Fruit fly (Drosophila melanogaster) whole organism, embryonic: ENCODE data around the gene CG1979.

Source experiments
- Asciz ChIP-seq: fragments of 200-800 bp; sonication (Bioruptor generic); optimal IDR thresholded peaks from 2 replicates; lab custom pipeline; 2017; ENCODE audit warnings: missing biosample characterization, mild to moderate bottlenecking, missing genetic modification characterization, missing genetic modification reagents
- Atf6 ChIP-seq: fragments of 200-800 bp; sonication (Bioruptor generic); IDR thresholded peaks from 2 replicates; pipeline ENCODE4 v1.3.6; 2022; ENCODE audit warnings: missing biosample characterization, missing genetic modification characterization
- Bteb2 ChIP-seq: fragments of 200-800 bp; sonication (Bioruptor generic); optimal IDR thresholded peaks from 2 replicates; lab custom pipeline; 2016; ENCODE audit warnings: missing biosample characterization, missing genetic modification characterization
- CG10654 ChIP-seq: fragments of 200-800 bp; sonication (Bioruptor generic); optimal IDR thresholded peaks from 2 replicates; lab custom pipeline; 2016; ENCODE audit warnings: missing biosample characterization, missing genetic modification characterization
- CG11398 ChIP-seq: fragments of 200-800 bp; sonication (Bioruptor generic); optimal IDR thresholded peaks from 2 replicates; lab custom pipeline; 2016; ENCODE audit warnings: missing biosample characterization, missing genetic modification characterization
- CG1233 ChIP-seq: fragments of 200-800 bp; sonication (Bioruptor generic); optimal IDR thresholded peaks from 4 replicates; lab custom pipeline; 2018; ENCODE audit warnings: missing biosample characterization, mild to moderate bottlenecking, missing genetic modification characterization
- CG13894 ChIP-seq: fragments of 200-800 bp; sonication (Bioruptor generic); optimal IDR thresholded peaks from 3 replicates; lab custom pipeline; 2018; ENCODE audit warnings: missing biosample characterization, mild to moderate bottlenecking, missing genetic modification characterization, moderate library complexity
- CG14014 ChIP-seq: fragments of 200-800 bp; sonication (Bioruptor generic); IDR thresholded peaks from 2 replicates; pipeline ENCODE4 v1.3.6; 2022; ENCODE audit warnings: missing biosample characterization, missing genetic modification characterization
- CG15073 ChIP-seq: fragments of 200-800 bp; sonication (Bioruptor generic); optimal IDR thresholded peaks from 2 replicates; lab custom pipeline; 2016; ENCODE audit warnings: missing biosample characterization, missing genetic modification characterization
- CG1529 ChIP-seq: fragments of 200-800 bp; sonication (Bioruptor generic); optimal IDR thresholded peaks from 3 replicates; lab custom pipeline; 2018; ENCODE audit warnings: missing biosample characterization, missing genetic modification characterization
- CG1603 ChIP-seq: fragments of 200-800 bp; sonication (Bioruptor generic); optimal IDR thresholded peaks from 2 replicates; lab custom pipeline; 2019; ENCODE audit warnings: missing biosample characterization, mild to moderate bottlenecking, missing genetic modification characterization, moderate library complexity
- CG16863 ChIP-seq: fragments of 200-800 bp; sonication (Bioruptor generic); optimal IDR thresholded peaks from 3 replicates; lab custom pipeline; 2016; ENCODE audit warnings: missing biosample characterization, missing genetic modification characterization
- CG1832 ChIP-seq: fragments of 200-800 bp; sonication (Bioruptor generic); optimal IDR thresholded peaks from 2 replicates; lab custom pipeline; 2017; ENCODE audit warnings: missing biosample characterization, mild to moderate bottlenecking, missing genetic modification characterization, inconsistent platforms
- CG2712 ChIP-seq: fragments of 200-800 bp; optimal IDR thresholded peaks from 3 replicates; lab custom pipeline; 2019; ENCODE audit warnings: missing biosample characterization, mild to moderate bottlenecking, missing genetic modification characterization, moderate library complexity
- CG31388 ChIP-seq: fragments of 200-800 bp; sonication (Bioruptor generic); optimal IDR thresholded peaks from 2 replicates; lab custom pipeline; 2016; ENCODE audit warnings: missing biosample characterization, missing genetic modification characterization
- CG32532 ChIP-seq: fragments of 200-800 bp; sonication (Bioruptor generic); IDR thresholded peaks from 2 replicates; pipeline ENCODE4 v1.3.6; 2022; ENCODE audit warnings: missing biosample characterization, missing genetic modification characterization
- CG3838 ChIP-seq: fragments of 200-800 bp; sonication (Bioruptor generic); optimal IDR thresholded peaks from 3 replicates; lab custom pipeline; 2016; ENCODE audit warnings: missing biosample characterization, missing genetic modification characterization
- CG4424 ChIP-seq: fragments of 200-800 bp; sonication (Bioruptor generic); optimal IDR thresholded peaks from 3 replicates; lab custom pipeline; 2016; ENCODE audit warnings: missing biosample characterization, missing genetic modification characterization
- CG4707 ChIP-seq: fragments of 200-800 bp; sonication (Bioruptor generic); optimal IDR thresholded peaks from 2 replicates; lab custom pipeline; 2018; ENCODE audit warnings: missing biosample characterization, mild to moderate bottlenecking, missing genetic modification characterization, moderate library complexity
- CG6765 ChIP-seq: fragments of 200-800 bp; sonication (Bioruptor generic); optimal IDR thresholded peaks from 3 replicates; lab custom pipeline; 2017; ENCODE audit warnings: missing biosample characterization, mild to moderate bottlenecking, missing genetic modification characterization
- CG6854 ChIP-seq: fragments of 200-800 bp; sonication (Bioruptor generic); optimal IDR thresholded peaks from 3 replicates; lab custom pipeline; 2017; ENCODE audit warnings: missing biosample characterization, mild to moderate bottlenecking, missing genetic modification characterization
- CG7556 ChIP-seq: fragments of 200-800 bp; sonication (Bioruptor generic); optimal IDR thresholded peaks from 2 replicates; lab custom pipeline; 2017; ENCODE audit warnings: missing biosample characterization, mild to moderate bottlenecking, missing genetic modification characterization
- CG8388 ChIP-seq: fragments of 200-800 bp; sonication (Bioruptor generic); optimal IDR thresholded peaks from 2 replicates; lab custom pipeline; 2019; ENCODE audit warnings: missing biosample characterization, mild to moderate bottlenecking, missing genetic modification characterization, moderate library complexity
- CoRest ChIP-seq: fragments of 200-800 bp; sonication (Bioruptor generic); optimal IDR thresholded peaks from 3 replicates; lab custom pipeline; 2018; ENCODE audit warnings: missing biosample characterization, mild to moderate bottlenecking, missing genetic modification characterization, moderate library complexity
- E2f1 ChIP-seq: fragments of 200-800 bp; sonication (Bioruptor generic); IDR thresholded peaks from 2 replicates; pipeline ENCODE4 v1.3.6; 2022; ENCODE audit warnings: missing biosample characterization, missing genetic modification characterization
- HmgD ChIP-seq: fragments of 200-800 bp; sonication (Bioruptor generic); optimal IDR thresholded peaks from 3 replicates; lab custom pipeline; 2016; ENCODE audit warnings: missing biosample characterization, missing genetic modification characterization
- Lim3 ChIP-seq: fragments of 200-800 bp; sonication (Bioruptor generic); IDR thresholded peaks from 2 replicates; pipeline ENCODE4 v1.3.6; 2022; ENCODE audit warnings: missing biosample characterization, missing genetic modification characterization
- Myb ChIP-seq: fragments of 200-800 bp; sonication (Bioruptor generic); optimal IDR thresholded peaks from 2 replicates; lab custom pipeline; 2016; ENCODE audit warnings: missing biosample characterization, missing genetic modification characterization
- Pdp1 ChIP-seq, 2 experiments: fragments of 200-800 bp; sonication (Bioruptor generic); optimal IDR thresholded peaks; 3 replicates each; lab custom pipeline; 2016; ENCODE audit warnings: missing biosample characterization in 2 of 2, missing genetic modification characterization in 2 of 2, mild to moderate bottlenecking in 1 of 2, moderate library complexity in 1 of 2
- Ssrp ChIP-seq: fragments of 200-800 bp; sonication (Bioruptor generic); optimal IDR thresholded peaks from 2 replicates; lab custom pipeline; 2018; ENCODE audit warnings: missing biosample characterization, mild to moderate bottlenecking, missing genetic modification characterization, moderate library complexity
- Usf ChIP-seq: fragments of 200-800 bp; sonication (Bioruptor generic); optimal IDR thresholded peaks from 2 replicates; lab custom pipeline; 2017; ENCODE audit warnings: missing genotype, missing biosample characterization, missing genetic modification characterization
- abd-A ChIP-seq: fragments of 200-800 bp; sonication (Bioruptor generic); optimal IDR thresholded peaks from 3 replicates; lab custom pipeline; 2019; ENCODE audit warnings: missing biosample characterization, mild to moderate bottlenecking, missing genetic modification characterization, moderate library complexity
- ara ChIP-seq: fragments of 200-800 bp; sonication (Bioruptor generic); IDR thresholded peaks from 2 replicates; pipeline ENCODE4 v1.3.6; 2022; ENCODE audit warnings: missing biosample characterization, missing genetic modification characterization
- cg ChIP-seq: fragments of 200-800 bp; sonication (Bioruptor generic); optimal IDR thresholded peaks from 3 replicates; lab custom pipeline; 2019; ENCODE audit warnings: missing biosample characterization, mild to moderate bottlenecking, missing genetic modification characterization, moderate library complexity
- corto ChIP-seq: fragments of 200-800 bp; sonication (Bioruptor generic); optimal IDR thresholded peaks from 2 replicates; lab custom pipeline; 2016; ENCODE audit warnings: missing biosample characterization, mild to moderate bottlenecking, missing genetic modification characterization, moderate library complexity
- cwo ChIP-seq: fragments of 200-800 bp; sonication (Bioruptor generic); optimal IDR thresholded peaks from 3 replicates; lab custom pipeline; 2017; ENCODE audit warnings: missing biosample characterization, missing genetic modification characterization, mild to moderate bottlenecking, moderate library complexity, missing genetic modification reagents
- dmrt99B ChIP-seq: fragments of 200-800 bp; sonication (Bioruptor generic); optimal IDR thresholded peaks from 2 replicates; lab custom pipeline; 2018; ENCODE audit warnings: missing biosample characterization, mild to moderate bottlenecking, missing genetic modification characterization, moderate library complexity
- ewg ChIP-seq: fragments of 200-800 bp; sonication (Bioruptor generic); optimal IDR thresholded peaks from 3 replicates; lab custom pipeline; 2017; ENCODE audit warnings: mild to moderate bottlenecking, missing biosample characterization, missing genetic modification reagents, missing genetic modification characterization
- gce ChIP-seq: fragments of 200-800 bp; sonication (Bioruptor generic); IDR thresholded peaks from 3 replicates; pipeline ENCODE4 v1.3.6; 2022; ENCODE audit warnings: missing biosample characterization, missing genetic modification characterization
- kni ChIP-seq: fragments of 200-800 bp; sonication (Bioruptor generic); optimal IDR thresholded peaks from 3 replicates; lab custom pipeline; 2017; ENCODE audit warnings: mild to moderate bottlenecking, missing biosample characterization, missing genetic modification reagents, missing genetic modification characterization
- ranshi ChIP-seq: fragments of 200-800 bp; sonication (Bioruptor generic); IDR thresholded peaks from 2 replicates; pipeline ENCODE4 v1.3.6; 2022; ENCODE audit warnings: missing biosample characterization, missing genetic modification characterization
- sc ChIP-seq, 3 experiments: fragments of >200 bp in 2 of 3; fragments of 200-800 bp in 1 of 3; sonication (Bioruptor generic) in 1 of 3; optimal IDR thresholded peaks; 2 replicates in 2 of 3; 3 replicates in 1 of 3; lab custom pipeline; 2017; ENCODE audit warnings: mild to moderate bottlenecking in 1 of 3, missing biosample characterization in 1 of 3, missing genetic modification characterization in 1 of 3, missing genetic modification reagents in 1 of 3
- scrt ChIP-seq: fragments of 200-800 bp; sonication (Bioruptor generic); optimal IDR thresholded peaks from 2 replicates; lab custom pipeline; 2018; ENCODE audit warnings: missing biosample characterization, mild to moderate bottlenecking, missing genetic modification characterization, moderate library complexity
- trem ChIP-seq: fragments of 200-800 bp; optimal IDR thresholded peaks from 3 replicates; lab custom pipeline; 2019; ENCODE audit warnings: missing biosample characterization, mild to moderate bottlenecking, missing genetic modification characterization, moderate library complexity
- ttk ChIP-seq: fragments of 200-800 bp; sonication (Bioruptor generic); IDR thresholded peaks from 2 replicates; pipeline ENCODE4 v2.1.2; 2022; ENCODE audit warnings: missing biosample characterization, missing genetic modification characterization
- vvl ChIP-seq: fragments of 200-800 bp; sonication (Bioruptor generic); IDR thresholded peaks from 2 replicates; pipeline ENCODE4 v1.3.6; 2022; ENCODE audit warnings: missing biosample characterization, missing genetic modification characterization
- zen2 ChIP-seq: fragments of 200-800 bp; sonication (Bioruptor generic); IDR thresholded peaks from 3 replicates; pipeline ENCODE4 v1.3.6; 2022; ENCODE audit warnings: missing biosample characterization, missing genetic modification characterization; ENCODE audit not compliant: partially characterized antibody

The CG1979 gene

dm6 chr3R:7102853-7103833 is 48.8 kb downstream of the CG1979 start (continued):
- TF ChIP-seq CG1603 = no peak
- no peak for TF ChIP-seq ranshi
- no peak for TF ChIP-seq Ssrp (tag; lab: Kevin White, UChicago)
- no peak for TF ChIP-seq CG2712 (tag; lab: Kevin White, UChicago)
- TF ChIP-seq E2f1 (GFP tag; lab: Robert Waterston, UW) = no peak
- TF ChIP-seq CG13894 = no peak
- no peak for TF ChIP-seq Myb (GFP tag; lab: Kevin White, UChicago)
- no peak for TF ChIP-seq ara (GFP tag; lab: Robert Waterston, UW)
- TF ChIP-seq CG1529 (GFP tag; lab: Kevin White, UChicago) = peak; percentile 26
- TF ChIP-seq CG1832 = no peak
- TF ChIP-seq scrt = peak; percentile 51
- TF ChIP-seq HmgD (GFP tag; lab: Kevin White, UChicago) = no peak
- peak; percentile 84 for TF ChIP-seq abd-A (tag; lab: Kevin White, UChicago)
- TF ChIP-seq CG32532 = 0 out of 2 replicates have a peak, but pooled peaks have one; percentile 21
- peak; percentile 42 for TF ChIP-seq CG6854 (GFP tag; lab: Kevin White, UChicago)
- peak; percentile 44 for TF ChIP-seq ewg
- peak; percentile 4 for TF ChIP-seq dmrt99B (tag; lab: Kevin White, UChicago)
- TF ChIP-seq Lim3 (GFP tag; lab: Robert Waterston, UW) = no peak
- TF ChIP-seq CG1233 (GFP tag; lab: Kevin White, UChicago) = no peak
- TF ChIP-seq CG31388 = no peak
- peak; percentile 42 for TF ChIP-seq CG4707 (GFP tag; lab: Kevin White, UChicago)
- TF ChIP-seq Atf6 (GFP tag; lab: Robert Waterston, UW) = no peak
- no peak for TF ChIP-seq CG4424 (GFP tag; lab: Kevin White, UChicago)
- no peak for TF ChIP-seq CG6765 (GFP tag; lab: Kevin White, UChicago)
- TF ChIP-seq Asciz (GFP tag; lab: Kevin White, UChicago) = peak; percentile 7
- TF ChIP-seq CG15073 (GFP tag; lab: Kevin White, UChicago) = no peak
- peak; percentile 1 for TF ChIP-seq CG3838 (GFP tag; lab: Kevin White, UChicago)
- no peak for TF ChIP-seq cwo (GFP tag; lab: Kevin White, UChicago)
- TF ChIP-seq CG7556 (GFP tag; lab: Kevin White, UChicago) = no peak
- no peak for TF ChIP-seq CG10654 (GFP tag; lab: Kevin White, UChicago)
- TF ChIP-seq Bteb2 = no peak
- TF ChIP-seq trem (tag; lab: Kevin White, UChicago) = peak; percentile 8
- TF ChIP-seq Pdp1 (GFP tag; optimal IDR thresholded peaks at IDR 0.05; lab: Kevin White, UChicago) = peak in 1 of 2 experiments; percentile 94
- no peak for TF ChIP-seq Usf (GFP tag; lab: Kevin White, UChicago)
- no peak for TF ChIP-seq CG14014 (GFP tag; lab: Robert Waterston, UW)
- TF ChIP-seq CG11398 (GFP tag; lab: Kevin White, UChicago) = no peak
- TF ChIP-seq CG8388 = no peak
- TF ChIP-seq zen2 (GFP tag; lab: Robert Waterston, UW) = peak; percentile 48; the same call in 1 of the 3 replicates
- TF ChIP-seq CoRest (tag; lab: Kevin White, UChicago) = no peak
- no peak for TF ChIP-seq sc (optimal IDR thresholded peaks at IDR 0.05; lab: Kevin White, UChicago)
- no peak for TF ChIP-seq sc (GFP tag; optimal IDR thresholded peaks at IDR 0.05; lab: Kevin White, UChicago)
- peak; percentile 58; the same call in 1 of the 2 replicates for TF ChIP-seq vvl
- TF ChIP-seq kni (GFP tag; lab: Kevin White, UChicago) = peak; percentile 71
- peak; percentile 4 for TF ChIP-seq corto (GFP tag; lab: Kevin White, UChicago)
- peak; percentile 98 for TF ChIP-seq cg (GFP tag; lab: Kevin White, UChicago)
- peak; percentile 53; the same call in 1 of the 2 replicates for TF ChIP-seq ttk (GFP tag; lab: Robert Waterston, UW)
- TF ChIP-seq gce (GFP tag; lab: Robert Waterston, UW) = peak; percentile 34; the same call in 1 of the 3 replicates
- TF ChIP-seq CG16863 (GFP tag; lab: Kevin White, UChicago) = no peak
